Fruit fly (Drosophila melanogaster): ENCODE results near the gene waw.

DNA sequence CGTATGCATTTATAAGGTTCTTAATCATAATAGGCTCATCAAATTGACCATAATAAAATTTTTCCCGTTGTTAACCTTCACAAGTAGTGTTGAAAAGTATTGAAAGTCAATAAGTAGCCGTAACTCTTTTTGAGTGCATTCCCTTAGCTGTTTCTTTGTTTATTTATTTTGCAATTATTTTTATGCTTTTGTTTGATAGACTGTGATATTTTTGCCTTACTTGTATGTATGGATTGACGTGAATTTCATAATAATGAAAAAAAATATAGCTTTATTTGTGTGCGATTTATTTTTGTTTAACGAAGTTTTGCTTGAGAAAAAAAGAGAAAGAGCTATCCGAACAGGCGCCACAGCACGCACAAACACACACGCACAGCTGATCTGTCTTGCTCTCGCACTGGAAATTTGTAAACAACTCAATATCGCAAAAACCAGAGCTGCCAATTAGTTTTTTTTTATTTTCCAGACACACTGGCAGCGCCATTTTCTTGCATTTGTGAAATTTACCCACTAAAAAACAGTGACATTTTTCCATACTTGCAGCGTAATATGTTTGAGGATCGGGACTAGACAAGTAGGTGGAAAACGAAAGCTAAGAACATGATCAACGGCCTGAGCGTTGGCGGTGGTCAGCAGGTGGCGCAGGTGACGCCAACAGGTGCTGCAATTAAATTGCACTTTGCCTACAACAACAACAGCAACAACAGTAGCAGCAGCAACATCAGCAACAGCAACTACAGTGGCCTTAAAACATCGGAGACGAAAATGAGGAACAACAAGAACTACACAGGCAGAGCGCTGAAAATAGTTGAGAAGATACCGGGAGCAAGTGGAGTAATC, 6.5 kb downstream of the waw start:
- no peak for TF ChIP-seq usp (GFP tag; optimal IDR thresholded peaks at IDR 0.05)
- no peak for TF ChIP-seq psq (optimal IDR thresholded peaks at IDR 0.05)
- peak; percentile 31 for TF ChIP-seq CG8478 (optimal IDR thresholded peaks at IDR 0.05)
- no peak for TF ChIP-seq Dll (optimal IDR thresholded peaks at IDR 0.05)
- no peak for TF ChIP-seq EcR (GFP tag; optimal IDR thresholded peaks at IDR 0.05)

Data from whole organism.